Worm (Caenorhabditis elegans) whole organism, L3 larva: ENCODE results near the gene F07A11.4.

Experiments used
- R02D3.7 ChIP-seq: fragments of 150-350 bp; optimal IDR thresholded peaks from 2 replicates; lab custom pipeline; 2014; ENCODE audit warnings: missing biosample characterization, missing genetic modification characterization
- ZK546.5 ChIP-seq: sonication (generic microtip); optimal IDR thresholded peaks from 2 replicates; lab custom pipeline; 2017; ENCODE audit warnings: missing biosample characterization, missing genetic modification characterization
- aly-2 ChIP-seq: fragments of 150-350 bp; optimal IDR thresholded peaks from 2 replicates; lab custom pipeline; 2014; ENCODE audit warnings: missing biosample characterization, missing genetic modification characterization
- ama-1 ChIP-seq: fragments of 150-350 bp; optimal IDR thresholded peaks from 2 replicates; lab custom pipeline; 2018
- ceh-16 ChIP-seq: sonication (generic microtip); optimal IDR thresholded peaks from 2 replicates; lab custom pipeline; 2017; ENCODE audit warnings: missing biosample characterization, missing genetic modification characterization
- ceh-28 ChIP-seq: fragments of 150-350 bp; optimal IDR thresholded peaks from 2 replicates; lab custom pipeline; 2014; ENCODE audit warnings: missing biosample characterization, missing genetic modification reagents, missing genetic modification characterization
- ceh-82 ChIP-seq: fragments of 150-350 bp; optimal IDR thresholded peaks from 2 replicates; lab custom pipeline; 2014; ENCODE audit warnings: missing biosample characterization, missing genetic modification characterization
- ceh-9 ChIP-seq: sonication (generic microtip); optimal IDR thresholded peaks from 2 replicates; lab custom pipeline; 2018; ENCODE audit warnings: missing biosample characterization, missing genetic modification characterization
- daf-12 ChIP-seq: fragments of 150-350 bp; optimal IDR thresholded peaks from 2 replicates; lab custom pipeline; 2014; ENCODE audit warnings: missing biosample characterization, missing genetic modification reagents, missing genetic modification characterization
- egl-27 ChIP-seq: sonication (generic microtip); optimal IDR thresholded peaks from 4 replicates; lab custom pipeline; 2017; ENCODE audit warnings: missing biosample characterization, missing genetic modification reagents, missing genetic modification characterization
- egl-5 ChIP-seq: fragments of 150-350 bp; optimal IDR thresholded peaks from 2 replicates; lab custom pipeline; 2017; ENCODE audit warnings: missing biosample characterization, missing genetic modification reagents, missing genetic modification characterization, inconsistent platforms
- elt-1 ChIP-seq: fragments of 150-350 bp; optimal IDR thresholded peaks from 2 replicates; lab custom pipeline; 2014; ENCODE audit warnings: missing biosample characterization, missing genetic modification characterization
- elt-2 ChIP-seq: sonication (generic microtip); optimal IDR thresholded peaks from 2 replicates; lab custom pipeline; 2016; ENCODE audit warnings: missing genetic modification reagents, mild to moderate bottlenecking, missing genetic modification characterization, missing compliant biosample characterization
- elt-3 ChIP-seq, 3 experiments: fragments of 150-350 bp in 1 of 3; sonication (generic microtip) in 2 of 3; optimal IDR thresholded peaks; 2 replicates in 2 of 3; 4 replicates in 1 of 3; lab custom pipeline; 2014 to 2017; ENCODE audit warnings: missing biosample characterization in 3 of 3, missing genetic modification characterization in 3 of 3
- eor-1 ChIP-seq, 2 experiments: fragments of 150-350 bp; optimal IDR thresholded peaks; 2 replicates each; lab custom pipeline; 2014 to 2018; ENCODE audit warnings: missing biosample characterization in 2 of 2, missing genetic modification characterization in 2 of 2
- fkh-10 ChIP-seq: sonication (generic microtip); optimal IDR thresholded peaks from 2 replicates; lab custom pipeline; 2017; ENCODE audit warnings: missing biosample characterization, missing genetic modification reagents, missing genetic modification characterization
- fkh-2 ChIP-seq: fragments of 150-350 bp; optimal IDR thresholded peaks from 2 replicates; lab custom pipeline; 2014; ENCODE audit warnings: missing biosample characterization, missing genetic modification reagents, missing genetic modification characterization
- fos-1 ChIP-seq: fragments of 150-350 bp; optimal IDR thresholded peaks from 2 replicates; lab custom pipeline; 2014; ENCODE audit warnings: missing biosample characterization, missing genetic modification characterization
- hmg-11 ChIP-seq: sonication (generic microtip); optimal IDR thresholded peaks from 2 replicates; lab custom pipeline; 2016; ENCODE audit warnings: missing genetic modification characterization, missing compliant biosample characterization
- jun-1 ChIP-seq: fragments of 150-350 bp; optimal IDR thresholded peaks from 2 replicates; lab custom pipeline; 2014; ENCODE audit warnings: missing biosample characterization, missing genetic modification reagents, missing genetic modification characterization
- lin-15B ChIP-seq: fragments of 150-350 bp; optimal IDR thresholded peaks from 2 replicates; lab custom pipeline; 2014; ENCODE audit warnings: missing biosample characterization, missing genetic modification characterization
- lin-39 ChIP-seq: fragments of 150-350 bp; optimal IDR thresholded peaks from 2 replicates; lab custom pipeline; 2018; ENCODE audit warnings: missing biosample characterization, missing genetic modification reagents, missing genetic modification characterization
- lsy-12 ChIP-seq: sonication (generic microtip); optimal IDR thresholded peaks from 2 replicates; lab custom pipeline; 2016; ENCODE audit warnings: mild to moderate bottlenecking, missing genetic modification characterization, missing compliant biosample characterization
- mdl-1 ChIP-seq: fragments of 150-350 bp; optimal IDR thresholded peaks from 2 replicates; lab custom pipeline; 2014; ENCODE audit warnings: missing biosample characterization, missing genetic modification characterization
- mml-1 ChIP-seq: fragments of 150-350 bp; sonication (generic microtip); optimal IDR thresholded peaks from 3 replicates; lab custom pipeline; 2014; ENCODE audit warnings: missing biosample characterization, missing genetic modification characterization
- nfya-1 ChIP-seq: sonication (generic microtip); optimal IDR thresholded peaks from 2 replicates; lab custom pipeline; 2017; ENCODE audit warnings: missing genetic modification characterization, mild to moderate bottlenecking, missing compliant biosample characterization, antibody characterized with exemption, moderate library complexity; ENCODE audit not compliant: insufficient read depth
- nhr-11 ChIP-seq: fragments of 150-350 bp; optimal IDR thresholded peaks from 2 replicates; lab custom pipeline; 2014; ENCODE audit warnings: missing biosample characterization, missing genetic modification characterization
- nhr-12 ChIP-seq: fragments of 150-350 bp; optimal IDR thresholded peaks from 2 replicates; lab custom pipeline; 2014; ENCODE audit warnings: missing biosample characterization, missing genetic modification characterization
- nhr-23 ChIP-seq: fragments of 150-350 bp; optimal IDR thresholded peaks from 2 replicates; lab custom pipeline; 2014; ENCODE audit warnings: missing biosample characterization, missing genetic modification reagents, missing genetic modification characterization
- nhr-237 ChIP-seq: fragments of 150-350 bp; optimal IDR thresholded peaks from 2 replicates; lab custom pipeline; 2014; ENCODE audit warnings: missing biosample characterization, missing genetic modification characterization
- nhr-25 ChIP-seq: sonication (generic microtip); optimal IDR thresholded peaks from 2 replicates; lab custom pipeline; 2017; ENCODE audit warnings: missing biosample characterization, missing genetic modification characterization
- nhr-28 ChIP-seq: fragments of 150-350 bp; optimal IDR thresholded peaks from 2 replicates; lab custom pipeline; 2014; ENCODE audit warnings: missing biosample characterization, missing genetic modification characterization
- nhr-43 ChIP-seq: sonication (generic microtip); optimal IDR thresholded peaks from 2 replicates; lab custom pipeline; 2016; ENCODE audit warnings: mild to moderate bottlenecking, missing genetic modification characterization, missing compliant biosample characterization; ENCODE audit not compliant: poor library complexity, severe bottlenecking
- nhr-67 ChIP-seq: fragments of 150-350 bp; optimal IDR thresholded peaks from 2 replicates; lab custom pipeline; 2014; ENCODE audit warnings: missing biosample characterization, missing genetic modification characterization
- nhr-76 ChIP-seq: fragments of 150-350 bp; sonication (generic microtip); optimal IDR thresholded peaks from 5 replicates; lab custom pipeline; 2014; ENCODE audit warnings: missing biosample characterization, missing genetic modification characterization
- nhr-77 ChIP-seq: fragments of 150-350 bp; optimal IDR thresholded peaks from 2 replicates; lab custom pipeline; 2014; ENCODE audit warnings: missing biosample characterization, missing genetic modification characterization
- pha-4 ChIP-seq: fragments of 150-350 bp; optimal IDR thresholded peaks from 2 replicates; lab custom pipeline; 2014; ENCODE audit warnings: missing biosample characterization, missing genetic modification reagents, missing genetic modification characterization
- pqm-1 ChIP-seq: fragments of 150-350 bp; optimal IDR thresholded peaks from 2 replicates; lab custom pipeline; 2017; ENCODE audit warnings: missing biosample characterization, missing genetic modification characterization, inconsistent platforms
- sea-2 ChIP-seq: fragments of 150-350 bp; sonication (generic microtip); optimal IDR thresholded peaks from 4 replicates; lab custom pipeline; 2014; ENCODE audit warnings: missing biosample characterization, missing genetic modification reagents, missing genetic modification characterization
- skn-1 ChIP-seq: fragments of 150-350 bp; optimal IDR thresholded peaks from 2 replicates; lab custom pipeline; 2014; ENCODE audit warnings: missing biosample characterization, missing genetic modification characterization
- snpc-4 ChIP-seq: fragments of 150-350 bp; optimal IDR thresholded peaks from 2 replicates; lab custom pipeline; 2014; ENCODE audit warnings: missing biosample characterization, missing genetic modification characterization
- tbx-2 ChIP-seq: sonication (generic microtip); optimal IDR thresholded peaks from 2 replicates; lab custom pipeline; 2016; ENCODE audit warnings: mild to moderate bottlenecking, missing genetic modification characterization, missing compliant biosample characterization
- unc-39 ChIP-seq: sonication (generic microtip); optimal IDR thresholded peaks from 4 replicates; lab custom pipeline; 2017; ENCODE audit warnings: missing biosample characterization, missing genetic modification characterization
- unc-62 ChIP-seq: fragments of 150-350 bp; sonication (generic microtip); optimal IDR thresholded peaks from 4 replicates; lab custom pipeline; 2014; ENCODE audit warnings: missing biosample characterization, missing genetic modification reagents, missing genetic modification characterization
- zag-1 ChIP-seq: fragments of 150-350 bp; optimal IDR thresholded peaks from 2 replicates; lab custom pipeline; 2014; ENCODE audit warnings: missing biosample characterization, missing genetic modification characterization
- ztf-11 ChIP-seq: fragments of 150-350 bp; optimal IDR thresholded peaks from 2 replicates; lab custom pipeline; 2014; ENCODE audit warnings: missing biosample characterization, missing genetic modification characterization
- ztf-4 ChIP-seq: fragments of 150-350 bp; optimal IDR thresholded peaks from 2 replicates; lab custom pipeline; 2014; ENCODE audit warnings: missing biosample characterization, missing genetic modification characterization

The F07A11.4 gene

ce11 chrII:11634057-11634676, 33.4 kb downstream of the F07A11.4 start (continued):
- TF ChIP-seq nhr-12 (tag; lab: Kevin White, UChicago): no peak

- TF ChIP-seq daf-12 (tag; lab: Kevin White, UChicago) (no peak), sea-2 (GFP tag; lab: Kevin White, UChicago) (peak; percentile 96), pqm-1 (peak; percentile 55), eor-1 (tag; optimal IDR thresholded peaks at IDR 0.05; lab: Kevin White, UChicago) (no peak), unc-62 (GFP tag; lab: Kevin White, UChicago) (peak; percentile 80), nhr-43 (tag; lab: Kevin White, UChicago) (peak; percentile 9), nhr-76 (tag; lab: Kevin White, UChicago) (no peak), egl-5 (tag; lab: Kevin White, UChicago) (no peak), ztf-11 (tag; lab: Kevin White, UChicago) (no peak), hmg-11 (tag; lab: Kevin White, UChicago) (peak; percentile 87), elt-2 (tag; lab: Kevin White, UChicago) (peak; percentile 75), zag-1 (tag; lab: Kevin White, UChicago) (peak; percentile 35), tbx-2 (tag; lab: Kevin White, UChicago) (peak; percentile 10), unc-39 (no peak), elt-1 (tag; lab: Kevin White, UChicago) (no peak), fos-1 (tag; lab: Kevin White, UChicago) (peak; percentile 50), nhr-12 (tag; lab: Kevin White, UChicago) (no peak), skn-1 (tag; lab: Kevin White, UChicago) (peak; percentile 49), nhr-67 (tag; lab: Kevin White, UChicago) (no peak), nfya-1 (tag; lab: Kevin White, UChicago) (peak; percentile 89), snpc-4 (tag; lab: Kevin White, UChicago) (peak; percentile 46), ztf-4 (tag; lab: Kevin White, UChicago) (peak; percentile 2), lin-15B (tag; lab: Kevin White, UChicago) (peak; percentile 72), aly-2 (tag; lab: Kevin White, UChicago) (no peak), nhr-23 (tag; lab: Kevin White, UChicago) (peak; percentile 79), lsy-12 (tag; lab: Kevin White, UChicago) (peak; percentile 81), lin-39 (tag; lab: Kevin White, UChicago) (peak; percentile 99), mml-1 (no peak), fkh-2 (tag; lab: Kevin White, UChicago) (peak; percentile 19), nhr-237 (tag; lab: Kevin White, UChicago) (no peak), nhr-11 (tag; lab: Kevin White, UChicago) (peak; percentile 81), jun-1 (tag; lab: Kevin White, UChicago) (peak; percentile 86), R02D3.7 (tag; lab: Kevin White, UChicago) (peak; percentile 54), ceh-28 (tag; lab: Kevin White, UChicago) (peak; percentile 87), fkh-10 (GFP tag; lab: Kevin White, UChicago) (no peak), elt-3 (tag; optimal IDR thresholded peaks at IDR 0.05; lab: Kevin White, UChicago) (peak in 1 of 3 experiments; percentile 25), ZK546.5 (no peak), ceh-16 (tag; lab: Kevin White, UChicago) (no peak), nhr-25 (tag; lab: Kevin White, UChicago) (peak; percentile 72), ama-1 (lab: Kevin White, UChicago) (peak; percentile 91), mdl-1 (tag; lab: Kevin White, UChicago) (no peak), ceh-82 (tag; lab: Kevin White, UChicago) (no peak), nhr-77 (tag; lab: Kevin White, UChicago) (no peak), egl-27 (tag; lab: Kevin White, UChicago) (peak; percentile 40), nhr-28 (tag; lab: Kevin White, UChicago) (no peak), pha-4 (peak; percentile 89), ceh-9 (tag; lab: Kevin White, UChicago) (no peak)
These were observed 34.1 kb downstream of the F07A11.4 start for ce11 chrII:11634681-11635527.
